Fruit fly (Drosophila melanogaster) whole organism, embryonic: ENCODE data around the gene CG14406.
A peak's percentile ranks its signal among the peaks of the same experiment; 100 is the strongest.

Experiments used
- Adf1 ChIP-seq: fragments of 200-800 bp; sonication (Bioruptor generic); IDR thresholded peaks from 2 replicates; pipeline ENCODE4 v1.3.6; 2022; ENCODE audit warnings: missing biosample characterization, missing genetic modification characterization
- B-H1 ChIP-seq: fragments of 200-800 bp; sonication (Bioruptor generic); IDR thresholded peaks from 3 replicates; pipeline ENCODE4 v1.3.6; 2022; ENCODE audit warnings: missing biosample characterization, missing genetic modification characterization
- Bteb2 ChIP-seq: fragments of 200-800 bp; sonication (Bioruptor generic); optimal IDR thresholded peaks from 2 replicates; lab custom pipeline; 2016; ENCODE audit warnings: missing biosample characterization, missing genetic modification characterization
- CG10267 ChIP-seq: fragments of 200-800 bp; sonication (Bioruptor generic); optimal IDR thresholded peaks from 2 replicates; lab custom pipeline; 2018; ENCODE audit warnings: missing biosample characterization, mild to moderate bottlenecking, missing genetic modification characterization, moderate library complexity
- CG10431 ChIP-seq: fragments of 200-800 bp; sonication (Bioruptor generic); optimal IDR thresholded peaks from 3 replicates; lab custom pipeline; 2018; ENCODE audit warnings: missing biosample characterization, mild to moderate bottlenecking, missing genetic modification characterization
- CG10979 ChIP-seq: fragments of 200-800 bp; sonication (Bioruptor generic); optimal IDR thresholded peaks from 2 replicates; lab custom pipeline; 2018; ENCODE audit warnings: missing biosample characterization, mild to moderate bottlenecking, missing genetic modification characterization, moderate library complexity
- CG11560 ChIP-seq: fragments of 200-800 bp; sonication (Bioruptor generic); IDR thresholded peaks from 3 replicates; pipeline ENCODE4 v1.3.6; 2022; ENCODE audit warnings: missing biosample characterization, missing genetic modification characterization
- CG13775 ChIP-seq: fragments of 200-800 bp; sonication (Bioruptor generic); optimal IDR thresholded peaks from 3 replicates; lab custom pipeline; 2017; ENCODE audit warnings: missing biosample characterization, mild to moderate bottlenecking, missing genetic modification characterization
- CG14860 ChIP-seq: fragments of 200-800 bp; sonication (Bioruptor generic); IDR thresholded peaks from 3 replicates; pipeline ENCODE4 v1.3.6; 2022; ENCODE audit warnings: missing biosample characterization, missing genetic modification characterization; ENCODE audit not compliant: partially characterized antibody
- CG15011 ChIP-seq: fragments of 200-800 bp; sonication (Bioruptor generic); optimal IDR thresholded peaks from 3 replicates; lab custom pipeline; 2018; ENCODE audit warnings: missing biosample characterization, mild to moderate bottlenecking, missing genetic modification characterization
- CG1602 ChIP-seq: fragments of 200-800 bp; sonication (Bioruptor generic); optimal IDR thresholded peaks from 3 replicates; lab custom pipeline; 2016; ENCODE audit warnings: missing biosample characterization, missing genetic modification characterization
- CG17361 ChIP-seq: fragments of 200-800 bp; sonication (Bioruptor generic); IDR thresholded peaks from 3 replicates; pipeline ENCODE4 v1.3.6; 2022; ENCODE audit warnings: missing biosample characterization, missing genetic modification characterization
- CG1792 ChIP-seq: fragments of 200-800 bp; sonication (Bioruptor generic); optimal IDR thresholded peaks from 2 replicates; lab custom pipeline; 2016; ENCODE audit warnings: missing biosample characterization, missing genetic modification characterization
- CG18262 ChIP-seq: fragments of 200-800 bp; optimal IDR thresholded peaks from 3 replicates; lab custom pipeline; 2019; ENCODE audit warnings: missing biosample characterization, mild to moderate bottlenecking, missing genetic modification characterization, moderate library complexity
- CG31441 ChIP-seq: fragments of 200-800 bp; sonication (Bioruptor generic); IDR thresholded peaks from 2 replicates; pipeline ENCODE4 v1.3.6; 2022; ENCODE audit warnings: missing biosample characterization, missing genetic modification characterization
- CG4424 ChIP-seq: fragments of 200-800 bp; sonication (Bioruptor generic); optimal IDR thresholded peaks from 3 replicates; lab custom pipeline; 2016; ENCODE audit warnings: missing biosample characterization, missing genetic modification characterization
- CG4730 ChIP-seq: fragments of 200-800 bp; sonication (Bioruptor generic); IDR thresholded peaks from 2 replicates; pipeline ENCODE4 v1.3.6; 2022; ENCODE audit warnings: missing biosample characterization, missing genetic modification characterization
- CG4820 ChIP-seq: fragments of 200-800 bp; sonication (Bioruptor generic); optimal IDR thresholded peaks from 3 replicates; lab custom pipeline; 2016; ENCODE audit warnings: missing biosample characterization, missing genetic modification characterization
- CG7928 ChIP-seq: fragments of 200-800 bp; sonication (Bioruptor generic); optimal IDR thresholded peaks from 2 replicates; lab custom pipeline; 2017; ENCODE audit warnings: missing biosample characterization, mild to moderate bottlenecking, missing genetic modification characterization
- CG8359 ChIP-seq: fragments of 200-800 bp; sonication (Bioruptor generic); optimal IDR thresholded peaks from 2 replicates; lab custom pipeline; 2017; ENCODE audit warnings: missing biosample characterization, mild to moderate bottlenecking, missing genetic modification characterization, borderline replicate concordance
- CG8765 ChIP-seq: fragments of 200-800 bp; sonication (Bioruptor generic); IDR thresholded peaks from 2 replicates; pipeline ENCODE4 v1.3.6; 2022; ENCODE audit warnings: missing biosample characterization, missing genetic modification characterization
- CG9797 ChIP-seq: fragments of 200-800 bp; sonication (Bioruptor generic); optimal IDR thresholded peaks from 3 replicates; lab custom pipeline; 2018; ENCODE audit warnings: missing biosample characterization, mild to moderate bottlenecking, missing genetic modification characterization
- CG9932 ChIP-seq: fragments of 200-800 bp; sonication (Bioruptor generic); IDR thresholded peaks from 2 replicates; pipeline ENCODE4 v1.3.6; 2022; ENCODE audit warnings: missing biosample characterization, missing genetic modification characterization
- Dek ChIP-seq: fragments of 200-800 bp; sonication (Bioruptor generic); optimal IDR thresholded peaks from 3 replicates; lab custom pipeline; 2019; ENCODE audit warnings: missing biosample characterization, mild to moderate bottlenecking, missing genetic modification characterization, moderate library complexity
- Dp ChIP-seq: fragments of 200-800 bp; sonication (Bioruptor generic); optimal IDR thresholded peaks from 2 replicates; lab custom pipeline; 2018; ENCODE audit warnings: missing biosample characterization, mild to moderate bottlenecking, missing genetic modification characterization, moderate library complexity
- ERR ChIP-seq: fragments of 200-800 bp; sonication (Bioruptor generic); optimal IDR thresholded peaks from 2 replicates; lab custom pipeline; 2016; ENCODE audit warnings: missing biosample characterization, missing genetic modification characterization
- Hsf ChIP-seq: fragments of 200-800 bp; sonication (Bioruptor generic); optimal IDR thresholded peaks from 3 replicates; lab custom pipeline; 2016; ENCODE audit warnings: missing biosample characterization, missing genetic modification characterization
- Lpt ChIP-seq: fragments of >200 bp; optimal IDR thresholded peaks from 2 replicates; lab custom pipeline; 2018; ENCODE audit warnings: missing biosample characterization, missing genetic modification characterization
- NFAT ChIP-seq: fragments of 200-800 bp; sonication (Bioruptor generic); IDR thresholded peaks from 2 replicates; pipeline ENCODE4 v1.3.6; 2022; ENCODE audit warnings: missing biosample characterization, missing genetic modification characterization
- Neu2 ChIP-seq: fragments of 200-800 bp; sonication (Bioruptor generic); optimal IDR thresholded peaks from 3 replicates; lab custom pipeline; 2016; ENCODE audit warnings: missing biosample characterization, missing genetic modification characterization, borderline replicate concordance
- Nf-YA ChIP-seq: fragments of 200-800 bp; sonication (Bioruptor generic); IDR thresholded peaks from 2 replicates; pipeline ENCODE4 v1.3.6; 2022; ENCODE audit warnings: missing biosample characterization, missing genetic modification characterization
- NfI ChIP-seq: fragments of 200-800 bp; sonication (Bioruptor generic); optimal IDR thresholded peaks from 3 replicates; lab custom pipeline; 2018; ENCODE audit warnings: missing biosample characterization, mild to moderate bottlenecking, missing genetic modification characterization, moderate library complexity
- Sox102F ChIP-seq: fragments of 200-800 bp; sonication (Bioruptor generic); optimal IDR thresholded peaks from 2 replicates; lab custom pipeline; 2018; ENCODE audit warnings: missing biosample characterization, mild to moderate bottlenecking, missing genetic modification characterization, moderate library complexity
- aop ChIP-seq: fragments of 200-800 bp; sonication (Bioruptor generic); IDR thresholded peaks from 2 replicates; pipeline ENCODE4 v1.3.6; 2022; ENCODE audit warnings: missing biosample characterization, missing genetic modification characterization
- bsh ChIP-seq, 2 experiments: fragments of 200-800 bp; sonication (Bioruptor generic); optimal IDR thresholded peaks; 2 replicates each; lab custom pipeline; 2017 to 2018; ENCODE audit warnings: mild to moderate bottlenecking in 2 of 2, missing biosample characterization in 2 of 2, missing genetic modification characterization in 2 of 2, moderate library complexity in 1 of 2
- cad ChIP-seq: fragments of >200 bp; optimal IDR thresholded peaks from 2 replicates; lab custom pipeline; 2017; ENCODE audit warnings: missing biosample characterization, missing genetic modification characterization
- en ChIP-seq: fragments of 200-800 bp; sonication (Bioruptor generic); optimal IDR thresholded peaks from 2 replicates; lab custom pipeline; 2016; ENCODE audit warnings: missing biosample characterization, missing genetic modification characterization
- eyg ChIP-seq: fragments of 200-800 bp; sonication (Bioruptor generic); optimal IDR thresholded peaks from 3 replicates; lab custom pipeline; 2016; ENCODE audit warnings: missing biosample characterization, missing genetic modification characterization
- gt ChIP-seq: fragments of 200-800 bp; sonication (Bioruptor generic); IDR thresholded peaks from 2 replicates; pipeline ENCODE4 v1.3.6; 2022; ENCODE audit warnings: missing biosample characterization, missing genetic modification characterization
- jing ChIP-seq: fragments of 200-800 bp; sonication (Bioruptor generic); optimal IDR thresholded peaks from 2 replicates; lab custom pipeline; 2018; ENCODE audit warnings: missing biosample characterization, mild to moderate bottlenecking, missing genetic modification characterization
- knrl ChIP-seq: fragments of 200-800 bp; sonication (Bioruptor generic); IDR thresholded peaks from 3 replicates; pipeline ENCODE4 v1.3.6; 2022; ENCODE audit warnings: missing biosample characterization, missing genetic modification characterization; ENCODE audit not compliant: partially characterized antibody
- lilli ChIP-seq: fragments of 200-800 bp; sonication (Bioruptor generic); optimal IDR thresholded peaks from 3 replicates; lab custom pipeline; 2016; ENCODE audit warnings: missing biosample characterization, missing genetic modification characterization
- schlank ChIP-seq: fragments of 200-800 bp; sonication (Bioruptor generic); optimal IDR thresholded peaks from 2 replicates; lab custom pipeline; 2018; ENCODE audit warnings: missing biosample characterization, mild to moderate bottlenecking, missing genetic modification characterization
- sens ChIP-seq: fragments of 200-800 bp; sonication (Bioruptor generic); peaks from one replicate; lab custom pipeline; 2016; ENCODE audit warnings: missing biosample characterization, missing genetic modification characterization
- sim ChIP-seq: fragments of 200-800 bp; sonication (Bioruptor generic); IDR thresholded peaks from 2 replicates; pipeline ENCODE4 v1.3.6; 2022; ENCODE audit warnings: missing biosample characterization, missing genetic modification characterization
- slbo ChIP-seq: fragments of 200-800 bp; sonication (Bioruptor generic); IDR thresholded peaks from 2 replicates; pipeline ENCODE4 v1.3.6; 2022; ENCODE audit warnings: missing biosample characterization, missing genetic modification characterization
- stwl ChIP-seq: fragments of 200-800 bp; sonication (Bioruptor generic); optimal IDR thresholded peaks from 3 replicates; lab custom pipeline; 2018; ENCODE audit warnings: missing biosample characterization, mild to moderate bottlenecking, missing genetic modification characterization, moderate library complexity
- wek ChIP-seq: fragments of 200-800 bp; sonication (Bioruptor generic); optimal IDR thresholded peaks from 3 replicates; lab custom pipeline; 2018; ENCODE audit warnings: missing biosample characterization, mild to moderate bottlenecking, missing genetic modification characterization, moderate library complexity
- yki ChIP-seq: fragments of >200 bp; optimal IDR thresholded peaks from 3 replicates; lab custom pipeline; 2018
- zen ChIP-seq: fragments of 200-800 bp; sonication (Bioruptor generic); optimal IDR thresholded peaks from 3 replicates; lab custom pipeline; 2018; ENCODE audit warnings: missing biosample characterization, mild to moderate bottlenecking, missing genetic modification characterization, moderate library complexity
- zf30C ChIP-seq: fragments of 200-800 bp; sonication (Bioruptor generic); optimal IDR thresholded peaks from 3 replicates; lab custom pipeline; 2018; ENCODE audit warnings: missing biosample characterization, mild to moderate bottlenecking, missing genetic modification characterization

Gene CG14406

DNA sequence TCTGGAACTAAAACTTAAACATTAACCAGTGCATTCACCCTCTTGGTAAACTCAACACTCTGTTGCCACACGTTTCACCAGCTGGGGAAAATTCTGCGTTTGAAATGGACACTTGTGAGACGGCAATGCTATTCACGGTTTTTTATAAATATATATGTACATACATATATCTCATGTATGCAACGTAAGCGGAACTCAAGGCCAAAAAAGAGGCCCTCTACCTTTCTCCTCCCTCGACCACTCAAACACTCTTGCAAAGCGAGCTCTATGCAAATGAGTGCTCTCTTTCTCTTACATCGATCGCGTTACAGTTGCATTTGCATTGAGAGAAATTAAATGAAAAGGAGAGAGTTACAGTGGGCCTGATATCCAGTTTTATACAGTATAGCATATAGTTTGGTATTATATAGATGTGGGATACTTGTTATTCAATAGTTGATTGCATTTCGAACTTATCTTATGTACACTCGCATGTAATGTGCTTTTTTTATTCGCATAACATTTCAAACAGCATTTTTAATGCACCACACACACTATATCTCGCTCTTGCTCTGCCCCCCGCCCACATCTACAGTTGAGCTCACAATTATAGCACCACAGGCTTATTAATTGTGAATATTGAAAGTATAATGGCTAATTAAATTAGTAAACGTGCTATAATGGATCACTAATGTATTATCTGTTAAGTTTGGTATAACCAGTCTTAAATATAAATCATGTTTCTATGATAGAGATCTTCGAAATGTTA, 41.6 kb upstream of the CG14406 start (continued):
- TF ChIP-seq lilli (GFP tag; lab: Kevin White, UChicago) = peak; percentile 6
- TF ChIP-seq CG8359 (GFP tag; lab: Kevin White, UChicago) = peak; percentile 30
- peak; percentile 54 for TF ChIP-seq CG10431 (GFP tag; lab: Kevin White, UChicago)
- TF ChIP-seq wek = no peak
- no peak for TF ChIP-seq CG11560 (tag; lab: Robert Waterston, UW)
- no peak for TF ChIP-seq ERR (GFP tag; lab: Kevin White, UChicago)
- no peak for TF ChIP-seq aop (GFP tag; lab: Robert Waterston, UW)
- TF ChIP-seq Hsf (GFP tag; lab: Kevin White, UChicago) = peak; percentile 16
- peak; percentile 80 for TF ChIP-seq CG17361 (GFP tag; lab: Robert Waterston, UW)
- no peak for TF ChIP-seq CG9797 (GFP tag; lab: Kevin White, UChicago)
- TF ChIP-seq sim (GFP tag; lab: Robert Waterston, UW) = peak; percentile 15; the same call in 1 of the 2 replicates
- no peak for TF ChIP-seq Bteb2 (GFP tag; lab: Kevin White, UChicago)
- peak; percentile 74 for TF ChIP-seq Sox102F (GFP tag; lab: Kevin White, UChicago)
- TF ChIP-seq Neu2 (GFP tag; lab: Kevin White, UChicago) = no peak
- TF ChIP-seq CG8765 (GFP tag; lab: Robert Waterston, UW) = no peak
- peak; percentile 2 for TF ChIP-seq CG15011 (GFP tag; lab: Kevin White, UChicago)
- no peak for TF ChIP-seq CG4820 (GFP tag; lab: Kevin White, UChicago)
- no peak for TF ChIP-seq B-H1 (GFP tag; lab: Robert Waterston, UW)
- TF ChIP-seq zf30C = peak; percentile 9
- no peak for TF ChIP-seq eyg (GFP tag; lab: Kevin White, UChicago)
- no peak for TF ChIP-seq CG7928 (GFP tag; lab: Kevin White, UChicago)
- TF ChIP-seq CG10267 (tag; lab: Kevin White, UChicago) = peak; percentile 42
- no peak for TF ChIP-seq Lpt
- TF ChIP-seq bsh (GFP tag; optimal IDR thresholded peaks at IDR 0.05; lab: Kevin White, UChicago) = peak; percentile 20 to 76
- peak; percentile 22 for TF ChIP-seq CG1602 (GFP tag; lab: Kevin White, UChicago)
- TF ChIP-seq NFAT (GFP tag; lab: Robert Waterston, UW) = no peak
- TF ChIP-seq CG1792 = no peak
- TF ChIP-seq knrl (GFP tag; lab: Robert Waterston, UW) = no peak
- TF ChIP-seq sens = peak; percentile 90
- TF ChIP-seq jing = peak; percentile 25
- TF ChIP-seq CG18262 = peak; percentile 63
- peak; percentile 64 for TF ChIP-seq CG31441 (GFP tag; lab: Robert Waterston, UW)
- TF ChIP-seq NfI (GFP tag; lab: Kevin White, UChicago) = peak; percentile 15
- no peak for TF ChIP-seq CG14860
- no peak for TF ChIP-seq zen (tag; lab: Kevin White, UChicago)
- TF ChIP-seq Dp (GFP tag; lab: Kevin White, UChicago) = peak; percentile 12
- TF ChIP-seq CG10979 = peak; percentile 64
- no peak for TF ChIP-seq gt (GFP tag; lab: Robert Waterston, UW)
- no peak for TF ChIP-seq slbo (GFP tag; lab: Robert Waterston, UW)
- TF ChIP-seq Nf-YA (GFP tag; lab: Robert Waterston, UW) = no peak
- TF ChIP-seq Dek (tag; lab: Kevin White, UChicago) = peak; percentile 1
- no peak for TF ChIP-seq yki (lab: Kevin White, UChicago)
- no peak for TF ChIP-seq schlank (tag; lab: Kevin White, UChicago)
- TF ChIP-seq CG4424 (GFP tag; lab: Kevin White, UChicago) = peak; percentile 43
- TF ChIP-seq stwl (tag; lab: Kevin White, UChicago) = no peak
- TF ChIP-seq cad (GFP tag; lab: Kevin White, UChicago) = no peak
- TF ChIP-seq en (GFP tag; lab: Kevin White, UChicago) = peak; percentile 22
- TF ChIP-seq CG9932 = no peak
- TF ChIP-seq CG13775 = peak; percentile 1
- TF ChIP-seq Adf1 (GFP tag; lab: Robert Waterston, UW) = no peak
- no peak for TF ChIP-seq CG4730 (GFP tag; lab: Robert Waterston, UW)
